Worm (Caenorhabditis elegans): Measurements from ENCODE around the gene F32D8.7.

ce11 chrV:10886405-10886887 is 11.8 kb upstream of the F32D8.7 start, which contains the start of gene F32D8.3:
- TF ChIP-seq him-1 (tag; optimal IDR thresholded peaks at IDR 0.05): no peak
- no peak for TF ChIP-seq W03F9.2 (tag; optimal IDR thresholded peaks at IDR 0.05)
- TF ChIP-seq dao-5 (tag; optimal IDR thresholded peaks at IDR 0.05): no peak

All from whole organism, L4/young adult.